Worm (Caenorhabditis elegans): Measurements from ENCODE around the gene Y54G2A.28.

Y54G2A.28 gene

ce11 chrIV:2993278-2993899 lies 18.8 kb downstream of the Y54G2A.28 start (continued):
- TF ChIP-seq lin-26 (GFP tag; IDR thresholded peaks at IDR 0.05) = no peak
- peak; percentile 0 for TF ChIP-seq ztf-26 (tag; optimal IDR thresholded peaks at IDR 0.05)
- no peak for TF ChIP-seq hmg-20 (GFP tag; IDR thresholded peaks at IDR 0.05)
- TF ChIP-seq repo-1 (tag; optimal IDR thresholded peaks at IDR 0.05) = no peak
- peak; percentile 40 for TF ChIP-seq attf-5 (GFP tag; optimal IDR thresholded peaks at IDR 0.05)
- TF ChIP-seq madf-6 (GFP tag; IDR thresholded peaks at IDR 0.05) = no peak
- no peak for TF ChIP-seq ztf-28 (GFP tag; IDR thresholded peaks at IDR 0.05)
- peak; percentile 93 for TF ChIP-seq K12H6.12 (tag; optimal IDR thresholded peaks at IDR 0.05)
- TF ChIP-seq ceh-27 (GFP tag; optimal IDR thresholded peaks at IDR 0.05) = peak; percentile 57
- TF ChIP-seq athp-1 (tag; optimal IDR thresholded peaks at IDR 0.05) = no peak
- TF ChIP-seq mcd-1 (GFP tag; IDR thresholded peaks at IDR 0.05) = peak; percentile 56
- peak; percentile 49 for TF ChIP-seq B0336.3 (GFP tag; IDR thresholded peaks at IDR 0.05)
- no peak for TF ChIP-seq rec-8 (tag; optimal IDR thresholded peaks at IDR 0.05)
- peak; percentile 6 for TF ChIP-seq F52B5.7 (tag; optimal IDR thresholded peaks at IDR 0.05)
- TF ChIP-seq hmg-1.2 (GFP tag; IDR thresholded peaks at IDR 0.05) = peak; percentile 64
- TF ChIP-seq ztf-3 (GFP tag; optimal IDR thresholded peaks at IDR 0.05) = peak; percentile 82
- TF ChIP-seq madf-10 (tag; optimal IDR thresholded peaks at IDR 0.05) = peak; percentile 92
- TF ChIP-seq let-607 (tag; optimal IDR thresholded peaks at IDR 0.05) = no peak
- TF ChIP-seq ama-1 (optimal IDR thresholded peaks at IDR 0.05) = no peak
- peak in 1 of 2 experiments; percentile 6 for TF ChIP-seq ama-1 (GFP tag; optimal IDR thresholded peaks at IDR 0.05)

- TF ChIP-seq ztf-28 (GFP tag; IDR thresholded peaks at IDR 0.05) (no peak), F37B4.10 (GFP tag; IDR thresholded peaks at IDR 0.05) (no peak), Y53G8AR.9 (GFP tag; conservative IDR thresholded peaks at IDR 0.05) (no peak), Y95B8A.8 (GFP tag; IDR thresholded peaks at IDR 0.05) (0 out of 2 replicates have a peak, but pooled peaks have one; percentile 38), ZK185.1 (tag; optimal IDR thresholded peaks at IDR 0.05; ENCODE audit: poor library complexity, severe bottlenecking) (no peak), fkh-3 (tag; optimal IDR thresholded peaks at IDR 0.05) (no peak), F10E7.11 (tag; optimal IDR thresholded peaks at IDR 0.05) (no peak), cebp-2 (GFP tag; IDR thresholded peaks at IDR 0.05) (no peak), ceh-100 (GFP tag; IDR thresholded peaks at IDR 0.05) (no peak), ztf-6 (GFP tag; IDR thresholded peaks at IDR 0.05) (no peak), him-1 (tag; optimal IDR thresholded peaks at IDR 0.05) (no peak), C17E4.6 (GFP tag; IDR thresholded peaks at IDR 0.05) (no peak), snpc-1.3 (tag; optimal IDR thresholded peaks at IDR 0.05; ENCODE audit: insufficient read depth) (no peak), madf-3 (GFP tag; IDR thresholded peaks at IDR 0.05) (no peak), nhr-90 (tag; optimal IDR thresholded peaks at IDR 0.05) (no peak), F33H1.4 (GFP tag; IDR thresholded peaks at IDR 0.05) (no peak), tlf-1 (GFP tag; optimal IDR thresholded peaks at IDR 0.05) (no peak), hrde-1 (tag; optimal IDR thresholded peaks at IDR 0.05; ENCODE audit: borderline replicate concordance) (no peak), ceh-58 (GFP tag; IDR thresholded peaks at IDR 0.05) (peak; percentile 72; the same call in 1 of the 2 replicates), madf-8 (GFP tag; conservative IDR thresholded peaks at IDR 0.05) (no peak), aptf-3 (GFP tag; IDR thresholded peaks at IDR 0.05) (no peak), F52B5.7 (tag; optimal IDR thresholded peaks at IDR 0.05) (no peak), F23B12.7 (tag; optimal IDR thresholded peaks at IDR 0.05; ENCODE audit: insufficient read depth) (no peak), hmg-1.2 (GFP tag; IDR thresholded peaks at IDR 0.05) (no peak), nfyb-1 (GFP tag; IDR thresholded peaks at IDR 0.05) (no peak), zim-3 (tag; optimal IDR thresholded peaks at IDR 0.05) (no peak), gei-17 (GFP tag; optimal IDR thresholded peaks at IDR 0.05) (no peak), B0261.1 (tag; optimal IDR thresholded peaks at IDR 0.05) (no peak), ekl-4 (GFP tag; IDR thresholded peaks at IDR 0.05) (no peak), tbp1 (GFP tag; optimal IDR thresholded peaks at IDR 0.05) (no peak), ceh-91 (GFP tag; IDR thresholded peaks at IDR 0.05) (no peak)
These were observed 21.7 kb downstream of the Y54G2A.28 start for ce11 chrIV:2990519-2990918.
